Fruit fly (Drosophila melanogaster) whole organism, embryonic: Measurements from ENCODE around the gene Rab9D.

Source experiments
- BtbVII ChIP-seq: fragments of 200-800 bp; sonication (Bioruptor generic); optimal IDR thresholded peaks from 3 replicates; lab custom pipeline; 2017; ENCODE audit warnings: missing biosample characterization, mild to moderate bottlenecking, missing genetic modification characterization
- CG10462 ChIP-seq: fragments of 200-800 bp; sonication (Bioruptor generic); optimal IDR thresholded peaks from 2 replicates; lab custom pipeline; 2016; ENCODE audit warnings: missing biosample characterization, missing genetic modification characterization
- CG10654 ChIP-seq: fragments of 200-800 bp; sonication (Bioruptor generic); optimal IDR thresholded peaks from 2 replicates; lab custom pipeline; 2016; ENCODE audit warnings: missing biosample characterization, missing genetic modification characterization
- CG11398 ChIP-seq: fragments of 200-800 bp; sonication (Bioruptor generic); optimal IDR thresholded peaks from 2 replicates; lab custom pipeline; 2016; ENCODE audit warnings: missing biosample characterization, missing genetic modification characterization
- CG11696 ChIP-seq: fragments of 200-800 bp; sonication (Bioruptor generic); IDR thresholded peaks from 2 replicates; pipeline ENCODE4 v1.3.6; 2022; ENCODE audit warnings: missing biosample characterization, missing genetic modification characterization
- CG1233 ChIP-seq: fragments of 200-800 bp; sonication (Bioruptor generic); optimal IDR thresholded peaks from 4 replicates; lab custom pipeline; 2018; ENCODE audit warnings: missing biosample characterization, mild to moderate bottlenecking, missing genetic modification characterization
- CG14441 ChIP-seq: fragments of 200-800 bp; sonication (Bioruptor generic); IDR thresholded peaks from 2 replicates; pipeline ENCODE4 v1.3.6; 2022; ENCODE audit warnings: missing biosample characterization, missing genetic modification characterization
- CG15696 ChIP-seq: fragments of 200-800 bp; sonication (Bioruptor generic); optimal IDR thresholded peaks from 2 replicates; lab custom pipeline; 2019; ENCODE audit warnings: missing biosample characterization, mild to moderate bottlenecking, missing genetic modification characterization, moderate library complexity
- CG32767 ChIP-seq: fragments of 200-800 bp; sonication (Bioruptor generic); IDR thresholded peaks from 2 replicates; pipeline ENCODE4 v1.3.6; 2022; ENCODE audit warnings: missing biosample characterization, missing genetic modification characterization
- CG32772 ChIP-seq: fragments of 200-800 bp; sonication (Bioruptor generic); IDR thresholded peaks from 2 replicates; pipeline ENCODE4 v1.3.6; 2022; ENCODE audit warnings: missing biosample characterization, missing genetic modification characterization
- CG34376 ChIP-seq: fragments of 200-800 bp; sonication (Bioruptor generic); optimal IDR thresholded peaks from 2 replicates; lab custom pipeline; 2018; ENCODE audit warnings: missing biosample characterization, mild to moderate bottlenecking, missing genetic modification characterization
- CG42726 ChIP-seq: fragments of 200-800 bp; sonication (Bioruptor generic); IDR thresholded peaks from 2 replicates; pipeline ENCODE4 v1.3.6; 2022; ENCODE audit warnings: missing biosample characterization, missing genetic modification characterization; ENCODE audit not compliant: partially characterized antibody
- CG43689 ChIP-seq: fragments of 200-800 bp; sonication (Bioruptor generic); IDR thresholded peaks from 2 replicates; pipeline ENCODE4 v1.3.6; 2022; ENCODE audit warnings: missing biosample characterization, missing genetic modification characterization
- CG4617 ChIP-seq: fragments of 200-800 bp; sonication (Bioruptor generic); optimal IDR thresholded peaks from 3 replicates; lab custom pipeline; 2016; ENCODE audit warnings: missing biosample characterization, missing genetic modification characterization, borderline replicate concordance
- CG7271 ChIP-seq: fragments of 200-800 bp; sonication (Bioruptor generic); optimal IDR thresholded peaks from 2 replicates; lab custom pipeline; 2018; ENCODE audit warnings: missing biosample characterization, mild to moderate bottlenecking, missing genetic modification characterization, moderate library complexity
- CG8089 ChIP-seq: fragments of 200-800 bp; sonication (Bioruptor generic); optimal IDR thresholded peaks from 3 replicates; lab custom pipeline; 2016; ENCODE audit warnings: missing biosample characterization, missing genetic modification characterization
- CG8359 ChIP-seq: fragments of 200-800 bp; sonication (Bioruptor generic); optimal IDR thresholded peaks from 2 replicates; lab custom pipeline; 2017; ENCODE audit warnings: missing biosample characterization, mild to moderate bottlenecking, missing genetic modification characterization, borderline replicate concordance
- CG8944 ChIP-seq: fragments of 200-800 bp; sonication (Bioruptor generic); optimal IDR thresholded peaks from 3 replicates; lab custom pipeline; 2016; ENCODE audit warnings: missing biosample characterization, missing genetic modification characterization
- CHES-1-like ChIP-seq: fragments of 200-800 bp; sonication (Bioruptor generic); optimal IDR thresholded peaks from 2 replicates; lab custom pipeline; 2016; ENCODE audit warnings: missing biosample characterization, missing genetic modification characterization
- D19A ChIP-seq: fragments of 200-800 bp; optimal IDR thresholded peaks from 3 replicates; lab custom pipeline; 2019; ENCODE audit warnings: missing biosample characterization, mild to moderate bottlenecking, missing genetic modification characterization, moderate library complexity
- Deaf1 ChIP-seq: fragments of 200-800 bp; optimal IDR thresholded peaks from 3 replicates; lab custom pipeline; 2019; ENCODE audit warnings: missing biosample characterization, mild to moderate bottlenecking, missing genetic modification characterization, moderate library complexity
- Dfd ChIP-seq, 2 experiments: fragments of >200 bp; optimal IDR thresholded peaks; 2 replicates each; lab custom pipeline; 2017; ENCODE audit warnings: missing biosample characterization in 2 of 2, missing genetic modification characterization in 2 of 2
- Fer3 ChIP-seq: fragments of 200-800 bp; sonication (Bioruptor generic); optimal IDR thresholded peaks from 2 replicates; lab custom pipeline; 2018; ENCODE audit warnings: missing biosample characterization, mild to moderate bottlenecking, missing genetic modification characterization, moderate library complexity
- HmgZ ChIP-seq: fragments of 200-800 bp; sonication (Bioruptor generic); optimal IDR thresholded peaks from 2 replicates; lab custom pipeline; 2018; ENCODE audit warnings: missing biosample characterization, mild to moderate bottlenecking, missing genetic modification characterization
- Hmx ChIP-seq: fragments of 200-800 bp; sonication (Bioruptor generic); optimal IDR thresholded peaks from 2 replicates; lab custom pipeline; 2016; ENCODE audit warnings: missing biosample characterization, missing genetic modification characterization
- Jarid2 ChIP-seq: fragments of 200-800 bp; sonication (Bioruptor generic); optimal IDR thresholded peaks from 3 replicates; lab custom pipeline; 2017; ENCODE audit warnings: mild to moderate bottlenecking, missing biosample characterization, missing genetic modification reagents, missing genetic modification characterization
- MBD-R2 ChIP-seq: fragments of 200-800 bp; sonication (Bioruptor generic); IDR thresholded peaks from 2 replicates; pipeline ENCODE4 v1.3.6; 2022; ENCODE audit warnings: missing biosample characterization, missing genetic modification characterization
- MESR4 ChIP-seq: fragments of 200-800 bp; sonication (Bioruptor generic); optimal IDR thresholded peaks from 2 replicates; lab custom pipeline; 2018; ENCODE audit warnings: missing biosample characterization, mild to moderate bottlenecking, missing genetic modification characterization, moderate library complexity
- Med ChIP-seq: fragments of 200-800 bp; sonication (Bioruptor generic); peaks from one replicate; lab custom pipeline; 2016; ENCODE audit warnings: missing biosample characterization, missing genetic modification characterization, mild to moderate bottlenecking, inconsistent platforms, moderate library complexity
- Nf-YB ChIP-seq: fragments of 200-800 bp; sonication (Bioruptor generic); optimal IDR thresholded peaks from 3 replicates; lab custom pipeline; 2019; ENCODE audit warnings: missing biosample characterization, mild to moderate bottlenecking, missing genetic modification characterization, moderate library complexity
- Ssrp ChIP-seq: fragments of 200-800 bp; sonication (Bioruptor generic); optimal IDR thresholded peaks from 2 replicates; lab custom pipeline; 2018; ENCODE audit warnings: missing biosample characterization, mild to moderate bottlenecking, missing genetic modification characterization, moderate library complexity
- amos ChIP-seq: fragments of 200-800 bp; sonication (Bioruptor generic); IDR thresholded peaks from 2 replicates; pipeline ENCODE4 v1.3.6; 2022; ENCODE audit warnings: missing biosample characterization, missing genetic modification characterization; ENCODE audit not compliant: partially characterized antibody
- ase ChIP-seq: fragments of 200-800 bp; sonication (Bioruptor generic); IDR thresholded peaks from 3 replicates; pipeline ENCODE4 v1.3.6; 2022; ENCODE audit warnings: missing biosample characterization, missing genetic modification characterization
- ato ChIP-seq: fragments of 200-800 bp; sonication (Bioruptor generic); IDR thresholded peaks from 2 replicates; pipeline ENCODE4 v1.3.6; 2022; ENCODE audit warnings: missing biosample characterization, missing genetic modification characterization; ENCODE audit not compliant: partially characterized antibody
- bsh ChIP-seq, 2 experiments: fragments of 200-800 bp; sonication (Bioruptor generic); optimal IDR thresholded peaks; 2 replicates each; lab custom pipeline; 2017 to 2018; ENCODE audit warnings: mild to moderate bottlenecking in 2 of 2, missing biosample characterization in 2 of 2, missing genetic modification characterization in 2 of 2, moderate library complexity in 1 of 2
- chm ChIP-seq: fragments of 200-800 bp; sonication (Bioruptor generic); IDR thresholded peaks from 2 replicates; pipeline ENCODE4 v1.3.6; 2022; ENCODE audit warnings: missing biosample characterization, missing genetic modification characterization
- ems ChIP-seq: fragments of 200-800 bp; sonication (Bioruptor generic); optimal IDR thresholded peaks from 3 replicates; lab custom pipeline; 2016; ENCODE audit warnings: missing biosample characterization, missing genetic modification characterization
- exex ChIP-seq: fragments of 200-800 bp; sonication (Bioruptor generic); optimal IDR thresholded peaks from 4 replicates; lab custom pipeline; 2018; ENCODE audit warnings: missing biosample characterization, mild to moderate bottlenecking, missing genetic modification characterization, moderate library complexity
- ind ChIP-seq: fragments of 200-800 bp; sonication (Bioruptor generic); optimal IDR thresholded peaks from 3 replicates; lab custom pipeline; 2016; ENCODE audit warnings: missing biosample characterization, missing genetic modification characterization
- insv ChIP-seq, 2 experiments: fragments of 200-800 bp; sonication (Bioruptor generic); optimal IDR thresholded peaks; 3 replicates each; lab custom pipeline; 2016 to 2018; ENCODE audit warnings: missing biosample characterization in 2 of 2, missing genetic modification characterization in 2 of 2
- jing ChIP-seq: fragments of 200-800 bp; sonication (Bioruptor generic); optimal IDR thresholded peaks from 2 replicates; lab custom pipeline; 2018; ENCODE audit warnings: missing biosample characterization, mild to moderate bottlenecking, missing genetic modification characterization
- kni ChIP-seq: fragments of 200-800 bp; sonication (Bioruptor generic); optimal IDR thresholded peaks from 3 replicates; lab custom pipeline; 2017; ENCODE audit warnings: mild to moderate bottlenecking, missing biosample characterization, missing genetic modification reagents, missing genetic modification characterization
- lbe ChIP-seq: fragments of 200-800 bp; sonication (Bioruptor generic); optimal IDR thresholded peaks from 2 replicates; lab custom pipeline; 2016; ENCODE audit warnings: missing biosample characterization, mild to moderate bottlenecking, missing genetic modification characterization
- mam ChIP-seq: fragments of 200-800 bp; sonication (Bioruptor generic); optimal IDR thresholded peaks from 3 replicates; lab custom pipeline; 2016; ENCODE audit warnings: missing biosample characterization, missing genetic modification characterization
- salm ChIP-seq: fragments of 200-800 bp; sonication (Bioruptor generic); optimal IDR thresholded peaks from 2 replicates; lab custom pipeline; 2018; ENCODE audit warnings: missing biosample characterization, mild to moderate bottlenecking, missing genetic modification characterization
- so ChIP-seq: fragments of 200-800 bp; sonication (Bioruptor generic); IDR thresholded peaks from 3 replicates; pipeline ENCODE4 v1.3.6; 2022; ENCODE audit warnings: missing biosample characterization, missing genetic modification characterization
- usp ChIP-seq: fragments of >200 bp; optimal IDR thresholded peaks from 2 replicates; lab custom pipeline; 2017; ENCODE audit warnings: missing biosample characterization, missing genetic modification characterization
- wek ChIP-seq: fragments of 200-800 bp; sonication (Bioruptor generic); optimal IDR thresholded peaks from 3 replicates; lab custom pipeline; 2018; ENCODE audit warnings: missing biosample characterization, mild to moderate bottlenecking, missing genetic modification characterization, moderate library complexity
- yki ChIP-seq: fragments of >200 bp; optimal IDR thresholded peaks from 3 replicates; lab custom pipeline; 2018
- zen2 ChIP-seq: fragments of 200-800 bp; sonication (Bioruptor generic); IDR thresholded peaks from 3 replicates; pipeline ENCODE4 v1.3.6; 2022; ENCODE audit warnings: missing biosample characterization, missing genetic modification characterization; ENCODE audit not compliant: partially characterized antibody
- zfh1 ChIP-seq: fragments of 200-800 bp; sonication (Bioruptor generic); IDR thresholded peaks from 3 replicates; pipeline ENCODE4 v1.3.6; 2022; ENCODE audit warnings: missing biosample characterization, missing genetic modification characterization

The Rab9D gene

DNA sequence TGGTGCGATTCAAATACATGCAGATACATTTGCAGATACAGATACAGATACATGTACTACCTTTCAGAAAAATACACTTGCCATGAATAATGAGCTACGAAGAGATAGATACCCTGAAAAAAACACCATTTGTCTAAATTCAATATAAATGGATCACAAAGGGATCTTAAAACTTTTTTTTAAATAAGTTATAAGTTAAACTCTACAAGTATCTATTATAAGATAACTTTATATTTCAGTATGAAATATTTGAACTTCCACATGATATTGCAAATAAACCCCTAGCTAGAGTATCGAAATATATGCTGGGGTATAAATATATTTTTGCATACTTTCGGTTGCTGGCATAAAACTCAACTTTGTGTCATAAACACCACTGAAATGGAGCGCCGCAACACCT is 27.5 kb upstream of the Rab9D start (continued):
- TF ChIP-seq kni (GFP tag; lab: Kevin White, UChicago): no peak
- TF ChIP-seq CG32772 (GFP tag; lab: Robert Waterston, UW): peak; percentile 35; the same call in 1 of the 2 replicates
- peak; percentile 95 for TF ChIP-seq D19A (tag; lab: Kevin White, UChicago)
- no peak for TF ChIP-seq CG42726 (GFP tag; lab: Robert Waterston, UW)
- no peak for TF ChIP-seq CG14441
- no peak for TF ChIP-seq CG43689 (GFP tag; lab: Robert Waterston, UW)
- peak; percentile 25 to 58 for TF ChIP-seq bsh (GFP tag; optimal IDR thresholded peaks at IDR 0.05; lab: Kevin White, UChicago)
- no peak for TF ChIP-seq chm (GFP tag; lab: Robert Waterston, UW)
- TF ChIP-seq CG34376 (GFP tag; lab: Kevin White, UChicago): no peak
- peak; percentile 59 for TF ChIP-seq Fer3
- TF ChIP-seq ase: no peak
- TF ChIP-seq insv (GFP tag; optimal IDR thresholded peaks at IDR 0.05; lab: Kevin White, UChicago): no peak
- no peak for TF ChIP-seq CG10654 (GFP tag; lab: Kevin White, UChicago)
- TF ChIP-seq CG7271 (tag; lab: Kevin White, UChicago): no peak
- TF ChIP-seq CG11696 (GFP tag; lab: Robert Waterston, UW): no peak
- no peak for TF ChIP-seq CHES-1-like (GFP tag; lab: Kevin White, UChicago)
- no peak for TF ChIP-seq CG11398 (GFP tag; lab: Kevin White, UChicago)
- no peak for TF ChIP-seq jing
- TF ChIP-seq CG8944 (GFP tag; lab: Kevin White, UChicago): no peak
- peak; percentile 53 for TF ChIP-seq ind (GFP tag; lab: Kevin White, UChicago)
- TF ChIP-seq ato (GFP tag; lab: Robert Waterston, UW): no peak
- no peak for TF ChIP-seq zfh1 (GFP tag; lab: Robert Waterston, UW)
- peak; percentile 9 for TF ChIP-seq salm (tag; lab: Kevin White, UChicago)
- TF ChIP-seq Med: peak; percentile 25
- no peak for TF ChIP-seq CG8359
- no peak for TF ChIP-seq CG4617 (GFP tag; lab: Kevin White, UChicago)
- TF ChIP-seq CG32767 (GFP tag; lab: Robert Waterston, UW): peak; percentile 33; the same call in 1 of the 2 replicates
- TF ChIP-seq MBD-R2 (GFP tag; lab: Robert Waterston, UW): no peak
- peak; percentile 6 for TF ChIP-seq Jarid2 (GFP tag; lab: Kevin White, UChicago)
- no peak for TF ChIP-seq usp
- no peak for TF ChIP-seq CG15696 (tag; lab: Kevin White, UChicago)
- no peak for TF ChIP-seq wek (GFP tag; lab: Kevin White, UChicago)
- TF ChIP-seq CG8089 (GFP tag; lab: Kevin White, UChicago): no peak
- no peak for TF ChIP-seq exex
- no peak for TF ChIP-seq yki (lab: Kevin White, UChicago)
- no peak for TF ChIP-seq zen2
- peak; percentile 22 for TF ChIP-seq Deaf1
- TF ChIP-seq CG1233 (GFP tag; lab: Kevin White, UChicago): peak; percentile 42
- TF ChIP-seq lbe (GFP tag; lab: Kevin White, UChicago): no peak
- TF ChIP-seq so (GFP tag; lab: Robert Waterston, UW): no peak
- no peak for TF ChIP-seq Hmx (GFP tag; lab: Kevin White, UChicago)
- TF ChIP-seq Nf-YB (GFP tag; lab: Kevin White, UChicago): peak; percentile 32
- TF ChIP-seq BtbVII (GFP tag; lab: Kevin White, UChicago): peak; percentile 11
- TF ChIP-seq HmgZ: peak; percentile 10
- TF ChIP-seq amos (GFP tag; lab: Robert Waterston, UW): no peak
- peak; percentile 56 for TF ChIP-seq Ssrp (tag; lab: Kevin White, UChicago)
- TF ChIP-seq MESR4: no peak
- no peak for TF ChIP-seq ems (GFP tag; lab: Kevin White, UChicago)
- no peak for TF ChIP-seq Dfd (GFP tag; optimal IDR thresholded peaks at IDR 0.05; lab: Kevin White, UChicago)
- TF ChIP-seq mam (GFP tag; lab: Kevin White, UChicago): no peak
- TF ChIP-seq CG10462 (GFP tag; lab: Kevin White, UChicago): no peak
